Worm (Caenorhabditis elegans): Measurements from ENCODE around the gene T26G10.1.

- TF ChIP-seq ama-1 (optimal IDR thresholded peaks at IDR 0.05) (no peak), egl-27 (tag; optimal IDR thresholded peaks at IDR 0.05) (no peak), ceh-16 (tag; optimal IDR thresholded peaks at IDR 0.05) (no peak), crh-2 (tag; optimal IDR thresholded peaks at IDR 0.05) (no peak), ztf-1 (GFP tag; conservative IDR thresholded peaks at IDR 0.05) (no peak), lin-13 (GFP tag; optimal IDR thresholded peaks at IDR 0.05) (no peak), nhr-25 (tag; optimal IDR thresholded peaks at IDR 0.05) (no peak), mdl-1 (tag; optimal IDR thresholded peaks at IDR 0.05) (no peak), ztf-4 (tag; optimal IDR thresholded peaks at IDR 0.05) (no peak)
Measured at ce11 chrIII:9355412-9355969, 51.0 kb downstream of the T26G10.1 start, which contains the start of gene chtb-1.
